Fruit fly (Drosophila melanogaster): ENCODE measurements around the gene Mms19.
A peak's percentile ranks its signal among the peaks of the same experiment; 100 is the strongest.

The Mms19 gene

DNA sequence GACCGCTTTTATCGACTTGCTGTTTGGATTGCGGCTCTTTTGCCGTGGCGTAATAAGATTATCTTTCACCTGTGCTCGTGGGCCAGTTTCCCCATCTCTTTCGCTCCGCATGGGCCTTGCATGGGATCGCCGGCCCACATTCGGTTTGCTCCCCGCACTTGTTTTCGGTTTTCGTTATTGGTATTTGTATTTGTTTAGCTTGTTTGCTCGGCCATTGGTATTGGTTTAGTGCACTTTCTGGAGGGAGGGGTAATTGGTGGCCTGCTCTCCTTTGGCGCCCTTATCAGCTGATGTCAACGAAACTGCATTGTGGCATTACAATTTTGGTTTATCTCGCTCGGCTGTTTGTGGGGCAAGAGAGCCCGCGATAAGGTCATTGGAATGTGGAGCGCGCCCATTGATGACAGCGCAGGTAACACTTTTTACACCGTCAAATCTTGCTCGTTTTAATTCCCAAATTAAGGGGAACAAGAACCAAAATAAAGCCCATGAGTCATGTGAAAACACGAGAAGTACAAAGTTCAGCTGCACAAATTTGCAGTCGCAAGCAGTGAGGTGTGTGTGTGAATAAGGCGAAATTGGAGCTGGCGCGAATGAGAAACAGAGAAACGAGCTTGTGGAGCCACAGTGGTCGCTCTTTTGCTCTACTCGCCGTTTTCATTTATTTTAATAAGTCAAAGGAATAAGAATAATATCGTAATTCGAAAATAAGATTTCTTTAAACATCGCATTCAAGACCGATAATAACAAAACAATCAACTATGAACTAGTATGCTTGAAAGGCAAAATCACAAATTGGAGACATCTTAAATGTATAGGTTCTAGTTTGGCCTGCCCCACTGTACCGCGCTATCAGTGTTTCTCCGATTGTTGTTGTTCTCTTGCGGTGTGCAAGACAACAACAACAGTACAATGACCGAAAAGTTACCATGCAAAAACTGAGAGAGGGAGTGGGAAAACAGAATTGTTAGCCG, 16.7 kb upstream of the Mms19 start:
- TF ChIP-seq noc (tag; optimal IDR thresholded peaks at IDR 0.05), result peak; percentile 25

DNA sequence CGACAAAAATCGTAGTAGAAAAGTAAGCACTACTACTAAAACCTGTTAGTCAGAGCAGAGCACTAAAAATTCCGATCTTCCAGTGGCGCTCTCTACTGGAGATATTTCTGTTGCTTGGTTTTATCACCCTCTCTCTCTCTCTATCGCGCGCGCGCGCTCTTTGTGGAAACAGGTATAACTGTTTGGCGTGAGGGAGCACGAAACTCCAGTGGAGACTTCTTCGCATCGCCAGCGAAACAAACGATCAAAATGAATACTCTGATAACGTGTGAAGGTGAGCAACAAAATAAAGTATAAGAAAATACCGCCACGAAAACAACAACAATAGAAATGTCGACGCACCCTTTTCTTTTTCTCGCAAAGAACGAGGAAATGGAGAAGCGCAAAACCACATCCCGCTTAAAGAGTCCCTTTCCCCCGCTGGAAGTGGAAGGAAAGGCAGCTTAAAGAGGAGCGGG, 16.0 kb upstream of the Mms19 start:
- no peak for TF ChIP-seq noc (tag; optimal IDR thresholded peaks at IDR 0.05)

- no peak for TF ChIP-seq noc (tag; optimal IDR thresholded peaks at IDR 0.05)
Measured at dm6 chr3R:5217278-5217714, 15.0 kb upstream of the Mms19 start, which contains the start of gene cno. TSS of gene cno (minus strand) at chr3R:5217456.

DNA sequence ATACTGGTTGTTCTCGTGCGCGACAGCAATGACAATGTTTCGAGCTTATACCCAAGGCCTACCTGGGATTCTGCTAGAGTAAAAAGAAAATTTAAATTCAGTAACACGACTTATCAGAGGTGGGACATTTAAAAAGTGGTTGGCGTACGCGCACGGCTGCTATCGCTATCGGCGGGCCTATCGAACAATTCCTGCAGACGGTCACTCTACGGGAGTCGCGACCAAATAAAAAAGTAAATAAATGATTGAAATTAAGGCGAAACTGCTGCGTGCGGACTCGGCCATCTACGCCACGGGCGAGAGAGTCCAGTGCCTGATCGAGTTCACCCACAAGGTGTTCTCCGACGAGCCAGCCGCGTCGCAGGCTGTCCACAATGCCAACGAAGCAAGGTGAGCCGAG, 12.9 kb upstream of the Mms19 start, which contains the start of the genes Prosbeta2R2 and CG1116:
TSS of gene Prosbeta2R2 (minus strand) at position 63 of the 400 bp plus-strand sequence.
TSS of gene CG1116 (plus strand) at position 192 of the 400 bp plus-strand sequence.
- no peak for TF ChIP-seq noc (tag; optimal IDR thresholded peaks at IDR 0.05)

- TF ChIP-seq noc (tag; optimal IDR thresholded peaks at IDR 0.05), result no peak
Measured at dm6 chr3R:5223135-5223534, 9.2 kb upstream of the Mms19 start, which contains the start of gene CG2604. TSS of gene CG2604 (minus strand) at chr3R:5223365.

dm6 chr3R:5223839-5224238, 8.5 kb upstream of the Mms19 start, which contains the start of gene CG14664:
TSS of gene CG14664 (plus strand) at chr3R:5224139.
- TF ChIP-seq noc (tag; optimal IDR thresholded peaks at IDR 0.05), result no peak

- TF ChIP-seq noc (tag; optimal IDR thresholded peaks at IDR 0.05), result no peak
Measured at dm6 chr3R:5226025-5226424, 6.3 kb upstream of the Mms19 start, which contains the start of gene Vps37B. TSS of gene Vps37B (plus strand) at chr3R:5226158.

DNA sequence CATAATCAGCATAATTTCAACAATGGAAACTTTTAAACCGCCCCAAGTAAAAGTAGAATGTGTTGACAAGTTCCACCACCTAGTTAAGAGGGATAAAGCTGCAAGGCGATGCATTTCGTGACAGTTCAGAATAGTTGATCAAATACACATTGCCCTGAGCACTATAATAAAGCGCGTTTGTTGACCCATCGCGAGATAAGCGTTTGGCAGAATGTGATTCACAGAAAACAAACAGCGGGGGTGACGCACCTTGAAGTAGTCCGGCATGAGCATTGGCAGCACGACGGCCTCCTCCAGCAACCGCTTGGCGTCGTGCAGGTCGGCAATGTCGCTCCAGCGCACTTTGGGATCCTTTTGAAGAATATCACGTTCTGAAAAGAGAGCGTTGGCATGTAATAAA, 2.9 kb upstream of the Mms19 start:
- TF ChIP-seq noc (tag; optimal IDR thresholded peaks at IDR 0.05), result no peak

dm6 chr3R:5231383-5232196, 753 bp upstream of the Mms19 start:
- no peak for TF ChIP-seq noc (tag; optimal IDR thresholded peaks at IDR 0.05)

DNA sequence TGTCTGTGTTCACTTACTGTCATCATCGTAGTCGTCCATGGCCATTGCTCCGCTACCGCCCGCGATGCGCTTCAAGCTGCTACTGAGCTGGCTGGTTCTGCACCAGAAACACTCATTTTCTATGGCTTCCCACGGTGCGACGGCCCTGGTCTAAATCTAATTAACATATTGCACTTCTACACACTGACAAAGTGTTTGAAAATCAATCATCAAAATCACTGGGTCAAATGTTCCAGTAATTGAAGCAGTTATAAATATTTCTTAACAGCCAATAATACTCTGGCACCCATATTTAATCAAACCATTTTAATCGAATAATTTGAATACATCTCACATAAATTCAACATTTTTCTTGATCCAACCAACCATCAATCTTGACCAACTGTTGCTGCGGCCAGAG, 4.9 kb downstream of the Mms19 start, which contains the start of gene rtp:
TSS of gene rtp (minus strand) at position 101 of the 400 bp plus-strand sequence.
- no peak for TF ChIP-seq noc (tag; optimal IDR thresholded peaks at IDR 0.05)

DNA sequence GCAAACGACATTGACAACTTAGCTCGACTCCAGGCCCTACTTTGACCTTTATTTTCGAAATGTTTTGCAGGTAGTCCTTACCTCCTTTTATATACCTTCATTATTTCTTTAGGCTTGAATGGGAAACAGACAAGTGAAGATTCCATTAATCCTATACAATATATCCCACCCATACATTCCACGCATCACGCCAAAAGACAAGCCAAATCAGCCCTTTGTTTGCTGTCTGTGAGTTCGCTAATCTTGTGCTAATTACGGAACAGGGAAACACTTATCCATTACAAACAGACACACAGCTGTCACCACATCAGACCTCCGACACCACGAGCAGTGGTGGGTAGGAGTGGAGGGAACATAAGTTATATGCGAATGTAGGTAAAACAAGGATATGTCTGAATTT, 8.4 kb downstream of the Mms19 start, which contains the start of gene CG33293:
TSS of gene CG33293 (minus strand) at position 15 of the 400 bp plus-strand sequence.
- TF ChIP-seq noc (tag; optimal IDR thresholded peaks at IDR 0.05), result no peak

DNA sequence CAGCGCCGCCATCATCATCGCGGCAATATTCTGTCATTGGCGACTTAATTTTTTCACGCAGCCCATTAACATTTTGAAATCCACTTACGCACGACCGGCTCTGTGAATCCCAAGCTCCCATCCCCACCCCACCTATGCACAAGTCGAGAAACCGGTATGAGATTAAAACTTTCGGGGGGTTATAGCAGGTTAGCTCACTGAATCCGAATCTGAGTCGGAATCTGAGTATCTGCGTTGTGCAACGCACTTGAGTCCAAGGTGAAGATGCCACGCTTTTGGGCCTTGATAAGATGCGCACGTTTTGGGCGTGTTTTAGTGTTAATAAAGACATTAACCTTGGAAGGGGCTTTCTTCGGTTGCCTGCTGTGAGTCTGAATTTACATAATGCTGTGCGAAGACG, 14.6 kb downstream of the Mms19 start:
- no peak for TF ChIP-seq noc (tag; optimal IDR thresholded peaks at IDR 0.05)

DNA sequence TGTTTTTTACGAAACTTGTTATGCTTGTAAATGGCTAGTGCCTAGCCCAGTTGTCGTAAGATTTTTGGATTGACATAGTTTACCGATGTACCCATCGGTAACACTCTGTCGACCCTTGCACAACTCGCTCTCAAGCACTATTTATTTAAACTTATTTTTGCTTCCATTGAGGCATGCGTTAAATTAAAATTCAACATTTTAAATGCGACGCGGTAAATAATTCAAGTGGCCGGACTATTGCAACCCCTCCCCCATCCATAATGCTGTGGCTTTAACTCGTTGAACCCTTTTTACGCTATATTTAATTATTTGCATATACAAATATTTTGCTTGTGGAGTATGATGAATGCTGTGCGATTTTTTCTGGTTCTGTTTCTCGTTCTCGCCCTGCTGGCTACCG, 17.0 kb downstream of the Mms19 start:
- TF ChIP-seq noc (tag; optimal IDR thresholded peaks at IDR 0.05), result no peak

DNA sequence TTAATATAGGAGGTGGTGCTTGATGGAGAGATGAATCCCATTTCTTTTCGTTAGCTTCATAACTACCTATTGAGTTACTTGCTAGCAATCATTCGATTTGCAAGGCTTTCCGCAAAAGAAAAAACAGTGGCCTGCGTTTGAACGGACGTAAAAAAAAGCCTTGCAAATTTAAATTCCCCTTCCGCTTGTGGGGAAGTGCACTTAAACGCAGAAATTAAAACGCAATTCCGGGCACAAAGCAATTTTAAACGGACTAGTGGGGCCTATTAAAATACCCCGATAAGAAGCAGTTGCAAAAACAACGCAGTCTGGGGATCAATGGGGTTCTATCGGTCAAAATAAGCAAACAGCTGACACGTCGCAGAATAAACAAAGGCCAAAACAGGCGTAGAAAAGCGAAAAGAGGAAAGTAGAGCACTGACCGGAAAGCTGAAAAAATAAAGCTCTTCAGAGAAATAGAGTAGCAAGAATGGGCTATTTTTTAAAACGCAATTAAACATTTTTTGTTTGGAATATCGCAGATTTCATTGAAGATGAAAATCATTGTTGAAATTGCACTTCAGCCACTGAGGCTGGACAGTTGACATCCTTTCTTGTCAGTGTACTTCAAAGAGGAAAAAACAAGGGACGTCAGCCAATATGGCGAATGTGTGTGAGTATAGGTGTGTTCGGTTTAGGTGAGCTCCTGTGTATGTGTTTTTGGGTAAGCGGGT, 18.3 kb downstream of the Mms19 start:
- peak; percentile 26 for TF ChIP-seq noc (tag; optimal IDR thresholded peaks at IDR 0.05)

dm6 chr3R:5251243-5251865, 19.0 kb downstream of the Mms19 start, which contains the start of gene CtsF:
TSS of gene CtsF (minus strand) at chr3R:5251745.
- TF ChIP-seq noc (tag; optimal IDR thresholded peaks at IDR 0.05), result peak; percentile 67
